Worm (Caenorhabditis elegans) whole organism, early embryonic: Measurements from ENCODE around the gene gcy-3.

Source experiments
- F13C5.2 ChIP-seq: sonication (generic microtip); optimal IDR thresholded peaks from 2 replicates; lab custom pipeline; 2017; ENCODE audit warnings: mild to moderate bottlenecking, missing genetic modification characterization, inconsistent platforms, missing compliant biosample characterization
- aly-1 ChIP-seq: sonication (generic microtip); optimal IDR thresholded peaks from 2 replicates; lab custom pipeline; 2016; ENCODE audit warnings: missing genetic modification characterization, missing compliant biosample characterization
- ama-1 ChIP-seq: fragments of 150-350 bp; optimal IDR thresholded peaks from 2 replicates; lab custom pipeline; 2014
- ceh-36 ChIP-seq: sonication (generic microtip); optimal IDR thresholded peaks from 2 replicates; lab custom pipeline; 2016; ENCODE audit warnings: missing genetic modification characterization, inconsistent platforms, missing compliant biosample characterization
- ets-7 ChIP-seq: sonication (generic microtip); optimal IDR thresholded peaks from 2 replicates; lab custom pipeline; 2016; ENCODE audit warnings: missing genotype, missing genetic modification characterization, missing compliant biosample characterization
- flt-1 ChIP-seq: fragments of 200-800 bp; sonication (Bioruptor generic); IDR thresholded peaks from 2 replicates; pipeline ENCODE4 v1.3.6; 2022; ENCODE audit warnings: missing genetic modification characterization, missing compliant biosample characterization
- hmbx-1 ChIP-seq: sonication (generic microtip); optimal IDR thresholded peaks from 2 replicates; lab custom pipeline; 2016; ENCODE audit warnings: mild to moderate bottlenecking, missing genetic modification characterization, missing compliant biosample characterization
- pes-1 ChIP-seq: fragments of 200-800 bp; sonication (Bioruptor generic); IDR thresholded peaks from 2 replicates; pipeline ENCODE4 v1.3.6; 2022; ENCODE audit warnings: missing genetic modification reagents, missing genetic modification characterization, missing compliant biosample characterization
- scrt-1 ChIP-seq: fragments of 200-800 bp; sonication (Bioruptor generic); IDR thresholded peaks from 2 replicates; pipeline ENCODE4 v1.3.6; 2022; ENCODE audit warnings: missing genetic modification characterization, missing compliant biosample characterization
- sea-1 ChIP-seq: fragments of 200-800 bp; sonication (Bioruptor generic); conservative IDR thresholded peaks from 2 replicates; pipeline ENCODE4 v1.3.6; 2022; ENCODE audit warnings: missing genetic modification characterization, missing compliant biosample characterization
- tbx-11 ChIP-seq: fragments of 200-800 bp; sonication (Bioruptor generic); IDR thresholded peaks from 2 replicates; pipeline ENCODE4 v1.3.6; 2022; ENCODE audit warnings: missing genetic modification characterization, missing compliant biosample characterization
- tra-4 ChIP-seq: sonication (generic microtip); optimal IDR thresholded peaks from 2 replicates; lab custom pipeline; 2017; ENCODE audit warnings: missing genetic modification characterization, missing compliant biosample characterization

DNA sequence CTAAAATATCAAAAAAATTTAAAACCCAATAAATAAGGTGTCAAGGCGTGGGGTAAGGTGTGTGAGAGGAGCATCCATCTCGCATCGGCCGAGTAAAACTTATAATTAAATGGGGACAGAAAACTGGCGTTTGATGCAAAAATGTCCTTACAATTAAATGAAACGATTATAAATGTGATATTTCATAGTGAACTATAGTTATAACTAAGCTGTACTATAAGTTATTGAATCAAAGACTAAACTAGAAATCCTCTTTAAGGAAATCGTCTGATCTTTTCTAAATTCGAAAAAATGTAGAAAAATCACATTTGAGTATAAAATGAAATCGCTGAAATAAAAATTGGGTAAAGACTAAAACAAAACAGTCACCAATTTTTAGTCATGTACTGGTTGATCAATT lies 43.6 kb upstream of the gcy-3 start, which contains the start of gene sra-6:
- TF ChIP-seq aly-1 (tag; lab: Kevin White, UChicago) (no peak), pes-1 (GFP tag; lab: Robert Waterston, UW) (no peak), ama-1 (lab: Kevin White, UChicago) (no peak), flt-1 (GFP tag; lab: Robert Waterston, UW) (no peak), tbx-11 (no peak), scrt-1 (no peak), ceh-36 (tag; lab: Kevin White, UChicago) (no peak), F13C5.2 (tag; lab: Kevin White, UChicago) (no peak), hmbx-1 (tag; lab: Kevin White, UChicago) (no peak), sea-1 (GFP tag; lab: Robert Waterston, UW) (no peak), ets-7 (tag; lab: Kevin White, UChicago) (no peak), tra-4 (tag; lab: Kevin White, UChicago) (no peak)
